Fruit fly (Drosophila melanogaster): ENCODE measurements around the gene CG32639.

DNA sequence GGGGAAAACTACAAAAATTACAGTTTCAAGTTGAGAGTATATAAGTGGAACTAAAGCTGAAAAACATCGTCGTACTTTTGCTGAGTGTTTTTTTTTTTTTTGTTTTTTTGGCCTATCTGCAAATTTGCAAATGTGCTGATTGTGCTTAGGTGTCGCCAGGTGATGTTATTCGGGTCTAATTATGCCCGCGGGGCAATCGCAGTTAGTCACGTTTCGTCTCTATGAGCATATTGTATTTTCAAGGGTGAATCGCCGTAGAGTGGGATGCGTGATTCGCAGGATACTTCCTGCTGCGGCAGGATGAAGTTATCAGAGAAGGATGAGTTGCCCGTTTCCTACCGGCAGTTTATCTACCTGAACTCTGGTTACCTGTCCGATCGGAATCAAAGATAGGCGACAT is 6.5 kb downstream of the CG32639 start:
- no peak for TF ChIP-seq Pif1B (GFP tag; optimal IDR thresholded peaks at IDR 0.05)
- no peak for TF ChIP-seq CG8301 (tag; optimal IDR thresholded peaks at IDR 0.05)
- no peak for TF ChIP-seq CG34367 (tag; optimal IDR thresholded peaks at IDR 0.05)
- TF ChIP-seq D1 (tag; optimal IDR thresholded peaks at IDR 0.05), result no peak
- TF ChIP-seq CG32121 (GFP tag; IDR thresholded peaks at IDR 0.05), result no peak
- no peak for TF ChIP-seq CG15710 (tag; optimal IDR thresholded peaks at IDR 0.05)
- no peak for TF ChIP-seq Ets98B (GFP tag; IDR thresholded peaks at IDR 0.05)
- no peak for TF ChIP-seq CG17806 (tag; optimal IDR thresholded peaks at IDR 0.05)
- TF ChIP-seq fd96Ca (GFP tag; IDR thresholded peaks at IDR 0.05), result no peak
- TF ChIP-seq EcR (GFP tag; optimal IDR thresholded peaks at IDR 0.05), result no peak
- no peak for TF ChIP-seq CG4496 (GFP tag; IDR thresholded peaks at IDR 0.05)
- no peak for TF ChIP-seq CG12605 (GFP tag; IDR thresholded peaks at IDR 0.05)
